Worm (Caenorhabditis elegans) whole organism, late embryonic: ENCODE measurements around the gene nspc-12.

Experiments
- npax-4 ChIP-seq: sonication (generic microtip); optimal IDR thresholded peaks from 2 replicates; lab custom pipeline; 2016; ENCODE audit warnings: missing genetic modification characterization, missing compliant biosample characterization
- pros-1 ChIP-seq: fragments of 150-350 bp; optimal IDR thresholded peaks from 2 replicates; lab custom pipeline; 2014; ENCODE audit warnings: missing biosample characterization, missing genetic modification reagents, missing genetic modification characterization
- zip-5 ChIP-seq: sonication (generic microtip); optimal IDR thresholded peaks from 2 replicates; lab custom pipeline; 2016; ENCODE audit warnings: missing genetic modification characterization, missing compliant biosample characterization

ce11 chrX:12365388-12365787, 8.9 kb upstream of the nspc-12 start, which contains the start of gene F19H6.4:
- no peak for TF ChIP-seq zip-5 (tag; lab: Kevin White, UChicago)
- TF ChIP-seq npax-4 (tag; lab: Kevin White, UChicago): no peak
- no peak for TF ChIP-seq pros-1 (tag; lab: Kevin White, UChicago)
